Fruit fly (Drosophila melanogaster) whole organism, embryonic: Measurements from ENCODE around the gene CG13721.
A peak's percentile ranks its signal among the peaks of the same experiment; 100 is the strongest.

ENCODE experiments used
- Aef1 ChIP-seq: fragments of 200-800 bp; sonication (Bioruptor generic); IDR thresholded peaks from 3 replicates; pipeline ENCODE4 v1.3.6; 2022; ENCODE audit warnings: missing biosample characterization, missing genetic modification characterization
- Antp ChIP-seq: fragments of 200-800 bp; sonication (Bioruptor generic); optimal IDR thresholded peaks from 3 replicates; lab custom pipeline; 2016; ENCODE audit warnings: missing biosample characterization, missing genetic modification characterization
- Atf-2 ChIP-seq: fragments of 200-800 bp; sonication (Bioruptor generic); optimal IDR thresholded peaks from 2 replicates; lab custom pipeline; 2016; ENCODE audit warnings: missing biosample characterization, missing genetic modification characterization
- CG10267 ChIP-seq: fragments of 200-800 bp; sonication (Bioruptor generic); optimal IDR thresholded peaks from 2 replicates; lab custom pipeline; 2018; ENCODE audit warnings: missing biosample characterization, mild to moderate bottlenecking, missing genetic modification characterization, moderate library complexity
- CG12391 ChIP-seq: fragments of 200-800 bp; sonication (Bioruptor generic); optimal IDR thresholded peaks from 3 replicates; lab custom pipeline; 2018; ENCODE audit warnings: missing biosample characterization, mild to moderate bottlenecking, missing genetic modification characterization, moderate library complexity
- CG12769 ChIP-seq: fragments of 200-800 bp; sonication (Bioruptor generic); optimal IDR thresholded peaks from 2 replicates; lab custom pipeline; 2019; ENCODE audit warnings: missing biosample characterization, mild to moderate bottlenecking, missing genetic modification characterization, moderate library complexity
- CG15011 ChIP-seq: fragments of 200-800 bp; sonication (Bioruptor generic); optimal IDR thresholded peaks from 3 replicates; lab custom pipeline; 2018; ENCODE audit warnings: missing biosample characterization, mild to moderate bottlenecking, missing genetic modification characterization
- CG15073 ChIP-seq: fragments of 200-800 bp; sonication (Bioruptor generic); optimal IDR thresholded peaks from 2 replicates; lab custom pipeline; 2016; ENCODE audit warnings: missing biosample characterization, missing genetic modification characterization
- CG15696 ChIP-seq: fragments of 200-800 bp; sonication (Bioruptor generic); optimal IDR thresholded peaks from 2 replicates; lab custom pipeline; 2019; ENCODE audit warnings: missing biosample characterization, mild to moderate bottlenecking, missing genetic modification characterization, moderate library complexity
- CG1647 ChIP-seq: fragments of 200-800 bp; sonication (Bioruptor generic); optimal IDR thresholded peaks from 3 replicates; lab custom pipeline; 2016; ENCODE audit warnings: missing biosample characterization, missing genetic modification characterization
- CG17328 ChIP-seq: fragments of 200-800 bp; sonication (Bioruptor generic); IDR thresholded peaks from 2 replicates; pipeline ENCODE4 v1.3.6; 2022; ENCODE audit warnings: missing biosample characterization, missing genetic modification characterization
- CG1832 ChIP-seq: fragments of 200-800 bp; sonication (Bioruptor generic); optimal IDR thresholded peaks from 2 replicates; lab custom pipeline; 2017; ENCODE audit warnings: missing biosample characterization, mild to moderate bottlenecking, missing genetic modification characterization, inconsistent platforms
- CG18476 ChIP-seq: fragments of 200-800 bp; sonication (Bioruptor generic); optimal IDR thresholded peaks from 2 replicates; lab custom pipeline; 2016; ENCODE audit warnings: missing biosample characterization, mild to moderate bottlenecking, missing genetic modification characterization
- CG2712 ChIP-seq: fragments of 200-800 bp; optimal IDR thresholded peaks from 3 replicates; lab custom pipeline; 2019; ENCODE audit warnings: missing biosample characterization, mild to moderate bottlenecking, missing genetic modification characterization, moderate library complexity
- CG31388 ChIP-seq: fragments of 200-800 bp; sonication (Bioruptor generic); optimal IDR thresholded peaks from 2 replicates; lab custom pipeline; 2016; ENCODE audit warnings: missing biosample characterization, missing genetic modification characterization
- CG33213 ChIP-seq: fragments of 200-800 bp; sonication (Bioruptor generic); optimal IDR thresholded peaks from 3 replicates; lab custom pipeline; 2016; ENCODE audit warnings: missing biosample characterization, missing genetic modification characterization
- CG4820 ChIP-seq: fragments of 200-800 bp; sonication (Bioruptor generic); optimal IDR thresholded peaks from 3 replicates; lab custom pipeline; 2016; ENCODE audit warnings: missing biosample characterization, missing genetic modification characterization
- CG5180 ChIP-seq: fragments of 200-800 bp; sonication (Bioruptor generic); optimal IDR thresholded peaks from 3 replicates; lab custom pipeline; 2017; ENCODE audit warnings: missing biosample characterization, missing genetic modification characterization, mild to moderate bottlenecking, moderate library complexity, missing genetic modification reagents
- CG5245 ChIP-seq: fragments of 200-800 bp; sonication (Bioruptor generic); optimal IDR thresholded peaks from 3 replicates; lab custom pipeline; 2016; ENCODE audit warnings: missing biosample characterization, missing genetic modification characterization
- CG6272 ChIP-seq: fragments of 200-800 bp; sonication (Bioruptor generic); IDR thresholded peaks from 2 replicates; pipeline ENCODE4 v1.3.6; 2022; ENCODE audit warnings: missing biosample characterization, missing genetic modification characterization
- CG8924 ChIP-seq: fragments of 200-800 bp; optimal IDR thresholded peaks from 3 replicates; lab custom pipeline; 2019; ENCODE audit warnings: missing biosample characterization, mild to moderate bottlenecking, missing genetic modification characterization, moderate library complexity
- Doc3 ChIP-seq: fragments of 200-800 bp; sonication (Bioruptor generic); IDR thresholded peaks from 3 replicates; pipeline ENCODE4 v1.3.6; 2022; ENCODE audit warnings: missing biosample characterization, missing genetic modification characterization; ENCODE audit not compliant: partially characterized antibody
- HLH3B ChIP-seq: fragments of 200-800 bp; sonication (Bioruptor generic); IDR thresholded peaks from 2 replicates; pipeline ENCODE4 v1.3.6; 2022; ENCODE audit warnings: missing biosample characterization, missing genetic modification characterization
- Hr3 ChIP-seq: fragments of 200-800 bp; sonication (Bioruptor generic); optimal IDR thresholded peaks from 3 replicates; lab custom pipeline; 2016; ENCODE audit warnings: missing biosample characterization, missing genetic modification characterization
- Nf-YC ChIP-seq: fragments of 200-800 bp; optimal IDR thresholded peaks from 3 replicates; lab custom pipeline; 2019; ENCODE audit warnings: missing biosample characterization, mild to moderate bottlenecking, missing genetic modification characterization, moderate library complexity
- Pdp1 ChIP-seq, 2 experiments: fragments of 200-800 bp; sonication (Bioruptor generic); optimal IDR thresholded peaks; 3 replicates each; lab custom pipeline; 2016; ENCODE audit warnings: missing biosample characterization in 2 of 2, missing genetic modification characterization in 2 of 2, mild to moderate bottlenecking in 1 of 2, moderate library complexity in 1 of 2
- Poxn ChIP-seq: fragments of 200-800 bp; sonication (Bioruptor generic); IDR thresholded peaks from 2 replicates; pipeline ENCODE4 v1.3.6; 2022; ENCODE audit warnings: missing biosample characterization, missing genetic modification characterization
- Side ChIP-seq: fragments of 200-800 bp; sonication (Bioruptor generic); optimal IDR thresholded peaks from 2 replicates; lab custom pipeline; 2016; ENCODE audit warnings: missing biosample characterization, missing genetic modification characterization
- Sox102F ChIP-seq: fragments of 200-800 bp; sonication (Bioruptor generic); optimal IDR thresholded peaks from 2 replicates; lab custom pipeline; 2018; ENCODE audit warnings: missing biosample characterization, mild to moderate bottlenecking, missing genetic modification characterization, moderate library complexity
- Taf1 ChIP-seq: fragments of 200-800 bp; sonication (Bioruptor generic); IDR thresholded peaks from 2 replicates; pipeline ENCODE4 v1.3.6; 2022; ENCODE audit warnings: missing biosample characterization, missing genetic modification characterization
- ac ChIP-seq: fragments of 200-800 bp; sonication (Bioruptor generic); optimal IDR thresholded peaks from 3 replicates; lab custom pipeline; 2017; ENCODE audit warnings: missing biosample characterization, mild to moderate bottlenecking, missing genetic modification characterization
- amos ChIP-seq: fragments of 200-800 bp; sonication (Bioruptor generic); IDR thresholded peaks from 2 replicates; pipeline ENCODE4 v1.3.6; 2022; ENCODE audit warnings: missing biosample characterization, missing genetic modification characterization; ENCODE audit not compliant: partially characterized antibody
- ato ChIP-seq: fragments of 200-800 bp; sonication (Bioruptor generic); IDR thresholded peaks from 2 replicates; pipeline ENCODE4 v1.3.6; 2022; ENCODE audit warnings: missing biosample characterization, missing genetic modification characterization; ENCODE audit not compliant: partially characterized antibody
- cad ChIP-seq: fragments of >200 bp; optimal IDR thresholded peaks from 2 replicates; lab custom pipeline; 2017; ENCODE audit warnings: missing biosample characterization, missing genetic modification characterization
- cas ChIP-seq: fragments of 200-800 bp; sonication (Bioruptor generic); IDR thresholded peaks from 2 replicates; pipeline ENCODE4 v1.3.6; 2022; ENCODE audit warnings: missing biosample characterization, missing genetic modification characterization
- chn ChIP-seq: fragments of 200-800 bp; sonication (Bioruptor generic); optimal IDR thresholded peaks from 2 replicates; lab custom pipeline; 2016; ENCODE audit warnings: missing biosample characterization, missing genetic modification characterization
- dm ChIP-seq: fragments of 200-800 bp; sonication (Bioruptor generic); optimal IDR thresholded peaks from 3 replicates; lab custom pipeline; 2016; ENCODE audit warnings: missing biosample characterization, missing genetic modification characterization
- dmrt11E ChIP-seq: fragments of 200-800 bp; sonication (Bioruptor generic); optimal IDR thresholded peaks from 3 replicates; lab custom pipeline; 2018; ENCODE audit warnings: missing biosample characterization, mild to moderate bottlenecking, missing genetic modification characterization, moderate library complexity
- dmrt99B ChIP-seq: fragments of 200-800 bp; sonication (Bioruptor generic); optimal IDR thresholded peaks from 2 replicates; lab custom pipeline; 2018; ENCODE audit warnings: missing biosample characterization, mild to moderate bottlenecking, missing genetic modification characterization, moderate library complexity
- en ChIP-seq: fragments of 200-800 bp; sonication (Bioruptor generic); optimal IDR thresholded peaks from 2 replicates; lab custom pipeline; 2016; ENCODE audit warnings: missing biosample characterization, missing genetic modification characterization
- ewg ChIP-seq: fragments of 200-800 bp; sonication (Bioruptor generic); optimal IDR thresholded peaks from 3 replicates; lab custom pipeline; 2017; ENCODE audit warnings: mild to moderate bottlenecking, missing biosample characterization, missing genetic modification reagents, missing genetic modification characterization
- hb ChIP-seq: fragments of 200-800 bp; sonication (Bioruptor generic); IDR thresholded peaks from 3 replicates; pipeline ENCODE4 v1.3.6; 2022; ENCODE audit warnings: missing biosample characterization, missing genetic modification characterization; ENCODE audit not compliant: partially characterized antibody
- her ChIP-seq: fragments of 200-800 bp; sonication (Bioruptor generic); optimal IDR thresholded peaks from 2 replicates; lab custom pipeline; 2016; ENCODE audit warnings: missing biosample characterization, missing genetic modification characterization
- inv ChIP-seq: fragments of 200-800 bp; sonication (Bioruptor generic); IDR thresholded peaks from 2 replicates; pipeline ENCODE4 v1.3.6; 2022; ENCODE audit warnings: missing biosample characterization, missing genetic modification characterization; ENCODE audit not compliant: partially characterized antibody
- lmd ChIP-seq: fragments of 200-800 bp; sonication (Bioruptor generic); IDR thresholded peaks from 2 replicates; pipeline ENCODE4 v1.3.6; 2022; ENCODE audit warnings: missing biosample characterization, missing genetic modification characterization
- pho ChIP-seq: fragments of 200-800 bp; sonication (Bioruptor generic); optimal IDR thresholded peaks from 2 replicates; lab custom pipeline; 2016; ENCODE audit warnings: missing biosample characterization, missing genetic modification characterization
- ranshi ChIP-seq: fragments of 200-800 bp; sonication (Bioruptor generic); IDR thresholded peaks from 2 replicates; pipeline ENCODE4 v1.3.6; 2022; ENCODE audit warnings: missing biosample characterization, missing genetic modification characterization
- ro ChIP-seq: fragments of 200-800 bp; sonication (Bioruptor generic); IDR thresholded peaks from 2 replicates; pipeline ENCODE4 v1.3.6; 2022; ENCODE audit warnings: missing biosample characterization, missing genetic modification characterization
- shn ChIP-seq: fragments of 200-800 bp; sonication (Bioruptor generic); optimal IDR thresholded peaks from 3 replicates; lab custom pipeline; 2016; ENCODE audit warnings: missing biosample characterization, missing genetic modification characterization

CG13721 gene

DNA sequence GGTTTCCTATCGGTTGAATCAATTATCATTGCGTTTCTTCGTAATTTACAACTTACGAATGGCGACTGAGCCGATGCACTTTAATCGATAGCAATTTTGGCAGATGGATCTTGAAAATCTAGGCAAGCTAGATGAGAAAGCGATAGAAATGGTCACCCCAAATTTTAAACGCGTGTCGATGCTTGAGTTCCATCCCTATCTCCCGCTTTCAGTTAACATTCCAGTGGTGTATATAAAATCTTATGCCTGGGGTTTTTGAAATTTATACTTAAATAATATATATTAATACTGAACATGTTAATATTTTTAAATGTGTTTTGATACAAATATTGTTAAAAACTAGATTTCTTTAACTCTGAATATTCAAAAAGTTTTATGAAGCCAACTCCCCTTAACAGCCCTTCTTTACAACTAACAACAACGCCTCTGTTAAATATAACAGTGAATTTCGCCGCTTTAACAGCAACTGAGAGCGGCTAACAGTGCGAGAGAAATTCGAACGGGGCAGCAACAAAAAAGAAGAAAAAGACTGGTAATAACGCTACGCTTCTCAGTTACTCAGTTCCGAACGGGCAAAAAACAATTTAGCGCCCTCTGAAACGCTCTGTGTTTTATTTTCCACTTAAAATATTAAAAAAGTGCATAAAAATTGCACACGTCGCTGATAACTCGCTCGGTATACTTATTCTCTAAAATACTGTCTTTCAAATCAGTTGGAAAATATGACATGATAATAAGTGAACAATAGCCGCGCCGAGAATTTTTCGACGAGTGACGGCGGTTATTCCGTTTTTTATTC is 44.2 kb upstream of the CG13721 start, which contains the start of gene CG11357 (continued):
- TF ChIP-seq dmrt11E (tag; lab: Kevin White, UChicago) = peak; percentile 98
- peak; percentile 91 for TF ChIP-seq CG5180 (GFP tag; lab: Kevin White, UChicago)
- peak; percentile 89 for TF ChIP-seq CG18476 (GFP tag; lab: Kevin White, UChicago)
- peak; percentile 80 for TF ChIP-seq Pdp1 (GFP tag; optimal IDR thresholded peaks at IDR 0.05; lab: Kevin White, UChicago)
- no peak for TF ChIP-seq cad (GFP tag; lab: Kevin White, UChicago)
- TF ChIP-seq CG10267 (tag; lab: Kevin White, UChicago) = peak; percentile 96
- TF ChIP-seq ewg (GFP tag; lab: Kevin White, UChicago) = peak; percentile 94
- peak; percentile 99 for TF ChIP-seq CG6272 (GFP tag; lab: Robert Waterston, UW)
- TF ChIP-seq CG8924 (tag; lab: Kevin White, UChicago) = peak; percentile 99
- TF ChIP-seq CG15011 = peak; percentile 92
- TF ChIP-seq dm (GFP tag; lab: Kevin White, UChicago) = peak; percentile 46
- peak; percentile 99 for TF ChIP-seq lmd (GFP tag; lab: Robert Waterston, UW)
- TF ChIP-seq hb = peak; percentile 70
- TF ChIP-seq cas (GFP tag; lab: Robert Waterston, UW) = peak; percentile 98
- peak; percentile 50 for TF ChIP-seq shn (GFP tag; lab: Kevin White, UChicago)
- peak; percentile 53 for TF ChIP-seq CG33213
- peak; percentile 90 for TF ChIP-seq pho (GFP tag; lab: Kevin White, UChicago)
- peak; percentile 86 for TF ChIP-seq CG5245 (GFP tag; lab: Kevin White, UChicago)
- TF ChIP-seq Poxn (GFP tag; lab: Robert Waterston, UW) = peak; percentile 95
- TF ChIP-seq CG31388 (GFP tag; lab: Kevin White, UChicago) = peak; percentile 90
- peak; percentile 99 for TF ChIP-seq dmrt99B
- peak; percentile 78 for TF ChIP-seq ato
- peak; percentile 99 for TF ChIP-seq ranshi (GFP tag; lab: Robert Waterston, UW)
- peak; percentile 71 for TF ChIP-seq CG12769 (tag; lab: Kevin White, UChicago)
- peak; percentile 88 for TF ChIP-seq ac (GFP tag; lab: Kevin White, UChicago)
- peak; percentile 98 for TF ChIP-seq CG17328 (GFP tag; lab: Robert Waterston, UW)
- peak; percentile 97 for TF ChIP-seq Taf1 (GFP tag; lab: Robert Waterston, UW)
- peak; percentile 99 for TF ChIP-seq Sox102F
- peak; percentile 98 for TF ChIP-seq CG15696 (tag; lab: Kevin White, UChicago)
- TF ChIP-seq Hr3 (GFP tag; lab: Kevin White, UChicago) = peak; percentile 98
- TF ChIP-seq CG2712 (tag; lab: Kevin White, UChicago) = peak; percentile 99
- TF ChIP-seq CG4820 (GFP tag; lab: Kevin White, UChicago) = peak; percentile 91
- peak; percentile 86 for TF ChIP-seq amos (GFP tag; lab: Robert Waterston, UW)
- peak; percentile 47 for TF ChIP-seq en (GFP tag; lab: Kevin White, UChicago)
- TF ChIP-seq HLH3B (GFP tag; lab: Robert Waterston, UW) = peak; percentile 99
- peak; percentile 97 for TF ChIP-seq ro (GFP tag; lab: Robert Waterston, UW)
- peak; percentile 77 for TF ChIP-seq her
- TF ChIP-seq CG15073 = peak; percentile 81
- peak; percentile 74 for TF ChIP-seq Doc3 (GFP tag; lab: Robert Waterston, UW)
- TF ChIP-seq chn (GFP tag; lab: Kevin White, UChicago) = peak; percentile 81
- TF ChIP-seq CG1832 (GFP tag; lab: Kevin White, UChicago) = no peak
- peak; percentile 74 for TF ChIP-seq Antp (GFP tag; lab: Kevin White, UChicago)
- peak; percentile 99 for TF ChIP-seq CG12391 (tag; lab: Kevin White, UChicago)
- peak; percentile 68 for TF ChIP-seq inv (GFP tag; lab: Robert Waterston, UW)
- TF ChIP-seq Side (GFP tag; lab: Kevin White, UChicago) = peak; percentile 73
- peak; percentile 80 for TF ChIP-seq CG1647 (GFP tag; lab: Kevin White, UChicago)
- peak; percentile 92 for TF ChIP-seq Nf-YC
- peak; percentile 99 for TF ChIP-seq Aef1 (GFP tag; lab: Robert Waterston, UW)
- TF ChIP-seq Atf-2 (GFP tag; lab: Kevin White, UChicago) = peak; percentile 62
